Worm (Caenorhabditis elegans) whole organism, L4 larva: Measurements from ENCODE around the gene C50D2.2.

Experiments
- F26F4.8 ChIP-seq: fragments of 200-800 bp; sonication (Bioruptor generic); conservative IDR thresholded peaks from 2 replicates; pipeline ENCODE4 v1.3.6; 2022; ENCODE audit warnings: missing genetic modification characterization, missing compliant biosample characterization
- F37D6.2 ChIP-seq: sonication (generic microtip); optimal IDR thresholded peaks from 2 replicates; lab custom pipeline; 2016; ENCODE audit warnings: mild to moderate bottlenecking, missing genetic modification characterization, missing compliant biosample characterization
- F44E2.7 ChIP-seq: fragments of 200-800 bp; sonication (Bioruptor generic); IDR thresholded peaks from 2 replicates; pipeline ENCODE4 v2.1.2; 2022; ENCODE audit warnings: missing genetic modification characterization, missing compliant biosample characterization
- T26A8.4 ChIP-seq: fragments of 200-800 bp; sonication (Bioruptor generic); IDR thresholded peaks from 2 replicates; pipeline ENCODE4 v1.3.6; 2022; ENCODE audit warnings: missing genetic modification characterization, missing compliant biosample characterization
- Y5F2A.4 ChIP-seq: fragments of 200-800 bp; sonication (Bioruptor generic); optimal IDR thresholded peaks from 2 replicates; lab custom pipeline; 2018; ENCODE audit warnings: mild to moderate bottlenecking, missing genetic modification characterization, missing compliant biosample characterization
- ZK546.5 ChIP-seq, 2 experiments: sonication (generic microtip); optimal IDR thresholded peaks; 2 replicates each; lab custom pipeline; 2017; ENCODE audit warnings: missing biosample characterization in 2 of 2, missing genetic modification characterization in 2 of 2
- aly-2 ChIP-seq: sonication (generic microtip); optimal IDR thresholded peaks from 2 replicates; lab custom pipeline; 2018; ENCODE audit warnings: missing biosample characterization, missing genetic modification characterization
- attf-4 ChIP-seq: sonication (generic microtip); optimal IDR thresholded peaks from 3 replicates; lab custom pipeline; 2017; ENCODE audit warnings: missing biosample characterization, missing genetic modification characterization
- ceh-20 ChIP-seq: fragments of 200-800 bp; sonication (Bioruptor generic); IDR thresholded peaks from 2 replicates; pipeline ENCODE4 v1.3.6; 2022; ENCODE audit warnings: missing genetic modification reagents, missing genetic modification characterization, missing compliant biosample characterization
- ceh-28 ChIP-seq: fragments of 150-350 bp; optimal IDR thresholded peaks from 2 replicates; lab custom pipeline; 2014; ENCODE audit warnings: missing biosample characterization, missing genetic modification reagents, missing genetic modification characterization
- ceh-32 ChIP-seq: sonication (generic microtip); optimal IDR thresholded peaks from 2 replicates; lab custom pipeline; 2016; ENCODE audit warnings: mild to moderate bottlenecking, missing genetic modification characterization, missing compliant biosample characterization; ENCODE audit not compliant: poor library complexity
- ces-1 ChIP-seq: fragments of 150-350 bp; sonication (generic microtip); optimal IDR thresholded peaks from 4 replicates; lab custom pipeline; 2014; ENCODE audit warnings: missing biosample characterization, missing genetic modification reagents, missing genetic modification characterization
- dmd-8 ChIP-seq: fragments of 200-800 bp; sonication (Bioruptor generic); IDR thresholded peaks from 2 replicates; pipeline ENCODE4 v1.3.6; 2022; ENCODE audit warnings: missing genetic modification characterization, missing compliant biosample characterization
- dmd-9 ChIP-seq: fragments of 200-800 bp; sonication (Bioruptor generic); IDR thresholded peaks from 2 replicates; pipeline ENCODE4 v1.3.6; 2022; ENCODE audit warnings: missing genetic modification reagents, missing genetic modification characterization, missing compliant biosample characterization
- fkh-10 ChIP-seq: fragments of 150-350 bp; optimal IDR thresholded peaks from 2 replicates; lab custom pipeline; 2014; ENCODE audit warnings: missing biosample characterization, missing genetic modification reagents, missing genetic modification characterization
- fos-1 ChIP-seq: fragments of 150-350 bp; optimal IDR thresholded peaks from 2 replicates; lab custom pipeline; 2014; ENCODE audit warnings: missing biosample characterization, missing genetic modification characterization
- hif-1 ChIP-seq, 2 experiments: sonication (generic microtip); optimal IDR thresholded peaks; 2 replicates each; lab custom pipeline; 2016 to 2017; ENCODE audit warnings: missing compliant biosample characterization in 2 of 2, missing genetic modification characterization in 2 of 2, missing genetic modification reagents in 2 of 2, missing genotype in 2 of 2, mild to moderate bottlenecking in 1 of 2
- hlh-11 ChIP-seq: fragments of 200-800 bp; sonication (Bioruptor generic); optimal IDR thresholded peaks from 2 replicates; lab custom pipeline; 2018; ENCODE audit warnings: mild to moderate bottlenecking, missing genetic modification characterization, missing compliant biosample characterization
- hlh-30 ChIP-seq: sonication (generic microtip); optimal IDR thresholded peaks from 2 replicates; lab custom pipeline; 2017; ENCODE audit warnings: antibody characterized with exemption, mild to moderate bottlenecking, missing genetic modification characterization, missing compliant biosample characterization; ENCODE audit not compliant: insufficient read depth
- hmg-1.1 ChIP-seq: fragments of 200-800 bp; sonication (Bioruptor generic); IDR thresholded peaks from 2 replicates; pipeline ENCODE4 v1.3.6; 2022; ENCODE audit warnings: missing genetic modification reagents, missing genetic modification characterization, missing compliant biosample characterization
- jun-1 ChIP-seq: fragments of 150-350 bp; optimal IDR thresholded peaks from 2 replicates; lab custom pipeline; 2014; ENCODE audit warnings: missing biosample characterization, missing genetic modification reagents, missing genetic modification characterization
- lim-7 ChIP-seq: fragments of 200-800 bp; sonication (Bioruptor generic); IDR thresholded peaks from 2 replicates; pipeline ENCODE4 v1.3.6; 2022; ENCODE audit warnings: missing genetic modification characterization, missing compliant biosample characterization
- lin-13 ChIP-seq: fragments of 150-350 bp; optimal IDR thresholded peaks from 2 replicates; lab custom pipeline; 2014; ENCODE audit warnings: missing biosample characterization, missing genetic modification reagents, missing genetic modification characterization
- lin-29 ChIP-seq: fragments of 200-800 bp; sonication (Bioruptor generic); IDR thresholded peaks from 2 replicates; pipeline ENCODE4 v1.3.6; 2022; ENCODE audit warnings: missing genetic modification reagents, missing genetic modification characterization, missing compliant biosample characterization
- lin-38 ChIP-seq: fragments of 200-800 bp; sonication (Bioruptor generic); IDR thresholded peaks from 2 replicates; pipeline ENCODE4 v1.3.6; 2022; ENCODE audit warnings: missing genetic modification reagents, missing genetic modification characterization, missing compliant biosample characterization
- lin-39 ChIP-seq: fragments of 150-350 bp; optimal IDR thresholded peaks from 2 replicates; lab custom pipeline; 2014; ENCODE audit warnings: missing biosample characterization, missing genetic modification reagents, missing genetic modification characterization
- lir-3 ChIP-seq: sonication (generic microtip); optimal IDR thresholded peaks from 2 replicates; lab custom pipeline; 2016; ENCODE audit warnings: mild to moderate bottlenecking, missing genetic modification characterization, missing compliant biosample characterization
- lsy-2 ChIP-seq, 2 experiments: fragments of 150-350 bp in 1 of 2; sonication (generic microtip) in 1 of 2; optimal IDR thresholded peaks; 2 replicates each; lab custom pipeline; 2014 to 2017; ENCODE audit warnings: missing biosample characterization in 2 of 2, missing genetic modification characterization in 2 of 2
- madf-9 ChIP-seq: fragments of 200-800 bp; sonication (Bioruptor generic); conservative IDR thresholded peaks from 2 replicates; pipeline ENCODE4 v1.3.6; 2022; ENCODE audit warnings: missing genetic modification reagents, missing genetic modification characterization, missing compliant biosample characterization
- mdl-1 ChIP-seq, 2 experiments: fragments of 150-350 bp in 1 of 2; sonication (generic microtip) in 1 of 2; optimal IDR thresholded peaks; 2 replicates each; lab custom pipeline; 2014 to 2017; ENCODE audit warnings: missing biosample characterization in 2 of 2, missing genetic modification characterization in 2 of 2
- mdt-29 ChIP-seq: fragments of 200-800 bp; sonication (Bioruptor generic); IDR thresholded peaks from 2 replicates; pipeline ENCODE4 v1.3.6; 2022; ENCODE audit warnings: missing genetic modification reagents, missing genetic modification characterization, missing compliant biosample characterization
- mep-1 ChIP-seq: fragments of 150-350 bp; sonication (generic microtip); optimal IDR thresholded peaks from 3 replicates; lab custom pipeline; 2014; ENCODE audit warnings: missing biosample characterization, missing genetic modification characterization
- mxl-2 ChIP-seq: fragments of 200-800 bp; sonication (Bioruptor generic); conservative IDR thresholded peaks from 2 replicates; pipeline ENCODE4 v1.3.6; 2022; ENCODE audit warnings: missing genetic modification reagents, missing genetic modification characterization, missing compliant biosample characterization
- mxl-3 ChIP-seq: fragments of 200-800 bp; sonication (Bioruptor generic); optimal IDR thresholded peaks from 2 replicates; lab custom pipeline; 2018; ENCODE audit warnings: mild to moderate bottlenecking, missing genetic modification characterization, missing compliant biosample characterization
- nhr-111 ChIP-seq: fragments of 200-800 bp; sonication (Bioruptor generic); optimal IDR thresholded peaks from 2 replicates; lab custom pipeline; 2018; ENCODE audit warnings: mild to moderate bottlenecking, missing genetic modification characterization, missing compliant biosample characterization
- nhr-41 ChIP-seq: fragments of 200-800 bp; sonication (Bioruptor generic); IDR thresholded peaks from 2 replicates; pipeline ENCODE4 v1.3.6; 2022; ENCODE audit warnings: missing genetic modification reagents, missing genetic modification characterization, missing compliant biosample characterization
- nhr-6 ChIP-seq: fragments of 150-350 bp; optimal IDR thresholded peaks from 2 replicates; lab custom pipeline; 2014; ENCODE audit warnings: missing biosample characterization, missing genetic modification characterization
- nhr-76 ChIP-seq: fragments of 150-350 bp; optimal IDR thresholded peaks from 2 replicates; lab custom pipeline; 2014; ENCODE audit warnings: missing biosample characterization, missing genetic modification characterization
- php-3 ChIP-seq: fragments of 200-800 bp; sonication (Bioruptor generic); IDR thresholded peaks from 2 replicates; pipeline ENCODE4 v1.3.6; 2022; ENCODE audit warnings: missing genetic modification reagents, missing genetic modification characterization, missing compliant biosample characterization
- rbr-2 ChIP-seq: sonication (generic microtip); optimal IDR thresholded peaks from 2 replicates; lab custom pipeline; 2016; ENCODE audit warnings: missing genotype, missing genetic modification characterization, missing compliant biosample characterization
- saeg-2 ChIP-seq: fragments of 200-800 bp; sonication (Bioruptor generic); IDR thresholded peaks from 2 replicates; pipeline ENCODE4 v1.3.6; 2022; ENCODE audit warnings: missing genetic modification reagents, missing genetic modification characterization, missing compliant biosample characterization
- set-16 ChIP-seq: fragments of 200-800 bp; sonication (Bioruptor generic); IDR thresholded peaks from 2 replicates; pipeline ENCODE4 v1.3.6; 2022; ENCODE audit warnings: missing genetic modification reagents, missing genetic modification characterization, missing compliant biosample characterization
- snpc-1.2 ChIP-seq: fragments of 200-800 bp; sonication (Bioruptor generic); IDR thresholded peaks from 2 replicates; pipeline ENCODE4 v1.3.6; 2022; ENCODE audit warnings: missing genetic modification reagents, missing genetic modification characterization, missing compliant biosample characterization
- spr-1 ChIP-seq: sonication (generic microtip); optimal IDR thresholded peaks from 2 replicates; lab custom pipeline; 2016; ENCODE audit warnings: mild to moderate bottlenecking, missing genetic modification characterization, missing compliant biosample characterization
- spr-3 ChIP-seq: fragments of 200-800 bp; sonication (Bioruptor generic); optimal IDR thresholded peaks from 2 replicates; lab custom pipeline; 2018; ENCODE audit warnings: mild to moderate bottlenecking, missing genetic modification characterization, missing compliant biosample characterization
- tag-97 ChIP-seq: fragments of 200-800 bp; sonication (Bioruptor generic); IDR thresholded peaks from 2 replicates; pipeline ENCODE4 v1.3.6; 2022; ENCODE audit warnings: missing genetic modification characterization, missing compliant biosample characterization
- unc-62 ChIP-seq, 3 experiments: fragments of 150-350 bp in 1 of 3; sonication (generic microtip); optimal IDR thresholded peaks in 2 of 3; peaks in 1 of 3; 1 replicate in 1 of 3; 2 replicates in 2 of 3; lab custom pipeline; 2014 to 2017; ENCODE audit warnings: missing biosample characterization in 3 of 3, missing genetic modification characterization in 3 of 3, missing genetic modification reagents in 3 of 3, missing genotype in 1 of 3
- vab-7 ChIP-seq: fragments of 200-800 bp; sonication (Bioruptor generic); IDR thresholded peaks from 2 replicates; pipeline ENCODE4 v1.3.6; 2022; ENCODE audit warnings: missing genetic modification reagents, missing genetic modification characterization, missing compliant biosample characterization
- zip-2 ChIP-seq: fragments of 150-350 bp; optimal IDR thresholded peaks from 2 replicates; lab custom pipeline; 2014; ENCODE audit warnings: missing biosample characterization, missing genetic modification characterization
- ztf-11 ChIP-seq: fragments of 150-350 bp; optimal IDR thresholded peaks from 2 replicates; lab custom pipeline; 2014; ENCODE audit warnings: missing biosample characterization, missing genetic modification characterization
- ztf-7 ChIP-seq: fragments of 150-350 bp; optimal IDR thresholded peaks from 2 replicates; lab custom pipeline; 2014; ENCODE audit warnings: missing biosample characterization, missing genetic modification characterization

The C50D2.2 gene

DNA sequence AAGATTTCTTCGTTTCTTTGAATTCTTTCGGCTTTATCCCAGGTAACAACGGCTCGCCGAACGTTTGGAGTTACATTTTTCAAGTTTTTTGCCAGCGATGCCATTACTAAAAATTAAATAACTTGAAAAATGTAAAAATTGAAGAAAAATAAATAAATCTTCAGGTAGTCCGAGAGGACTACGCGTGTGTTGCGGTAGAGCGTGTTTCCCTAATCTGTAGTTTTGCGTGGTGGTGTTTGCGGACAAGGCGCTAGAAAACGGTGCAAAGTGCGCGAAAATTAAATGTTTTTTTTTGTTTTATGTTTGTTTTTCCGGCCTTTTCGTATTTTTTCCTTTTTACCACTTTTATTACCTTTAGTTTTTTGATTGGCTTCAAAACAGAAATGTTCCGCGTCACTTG, 46.9 kb downstream of the C50D2.2 start, which contains the start of gene mrpl-28 (continued):
- no peak for TF ChIP-seq aly-2 (tag; lab: Kevin White, UChicago)
- peak in 1 of 2 experiments; percentile 93 for TF ChIP-seq unc-62 (GFP tag; optimal IDR thresholded peaks at IDR 0.05 in 1 of 2; lab: Kevin White, UChicago)
- TF ChIP-seq unc-62 (tag; optimal IDR thresholded peaks at IDR 0.05; lab: Kevin White, UChicago), result no peak
- TF ChIP-seq lin-29 (GFP tag; lab: Robert Waterston, UW), result 0 out of 2 replicates have a peak, but pooled peaks have one; percentile 47
- TF ChIP-seq ztf-11 (tag; lab: Kevin White, UChicago), result no peak
- peak; percentile 48 for TF ChIP-seq ztf-7 (tag; lab: Kevin White, UChicago)
- TF ChIP-seq attf-4, result no peak
- TF ChIP-seq hlh-30, result peak; percentile 81
- no peak for TF ChIP-seq dmd-8 (GFP tag; lab: Robert Waterston, UW)
- TF ChIP-seq mxl-2, result no peak
- TF ChIP-seq fkh-10 (GFP tag; lab: Kevin White, UChicago), result peak; percentile 78
- no peak for TF ChIP-seq fos-1 (tag; lab: Kevin White, UChicago)
- TF ChIP-seq spr-3, result peak; percentile 55
- TF ChIP-seq mdt-29 (GFP tag; lab: Robert Waterston, UW), result no peak
- no peak for TF ChIP-seq ZK546.5 (tag; optimal IDR thresholded peaks at IDR 0.05; lab: Kevin White, UChicago)
- TF ChIP-seq lin-38 (GFP tag; lab: Robert Waterston, UW), result peak; percentile 99
- TF ChIP-seq hmg-1.1 (GFP tag; lab: Robert Waterston, UW), result peak; percentile 71
- TF ChIP-seq ceh-28 (tag; lab: Kevin White, UChicago), result no peak
- no peak for TF ChIP-seq tag-97 (GFP tag; lab: Robert Waterston, UW)
- no peak for TF ChIP-seq set-16
- no peak for TF ChIP-seq lin-39
- peak; percentile 90 for TF ChIP-seq rbr-2
- TF ChIP-seq madf-9, result 0 out of 2 replicates have a peak, but pooled peaks have one; percentile 49
- TF ChIP-seq spr-1 (tag; lab: Kevin White, UChicago), result peak; percentile 71
- no peak for TF ChIP-seq zip-2 (tag; lab: Kevin White, UChicago)
- peak in 1 of 2 experiments; percentile 21 for TF ChIP-seq mdl-1 (tag; optimal IDR thresholded peaks at IDR 0.05; lab: Kevin White, UChicago)
- TF ChIP-seq vab-7, result 0 out of 2 replicates have a peak, but pooled peaks have one; percentile 19
- peak; percentile 59 for TF ChIP-seq nhr-6 (tag; lab: Kevin White, UChicago)
- 0 out of 2 replicates have a peak, but pooled peaks have one; percentile 16 for TF ChIP-seq snpc-1.2 (GFP tag; lab: Robert Waterston, UW)
- no peak for TF ChIP-seq F26F4.8 (GFP tag; lab: Robert Waterston, UW)
- TF ChIP-seq Y5F2A.4, result peak; percentile 9
- no peak for TF ChIP-seq nhr-76 (tag; lab: Kevin White, UChicago)
- TF ChIP-seq nhr-111 (GFP tag; lab: Kevin White, UChicago), result no peak
- peak; percentile 60 to 95 for TF ChIP-seq lsy-2 (tag; optimal IDR thresholded peaks at IDR 0.05; lab: Kevin White, UChicago)
- TF ChIP-seq nhr-41 (GFP tag; lab: Robert Waterston, UW), result no peak
- TF ChIP-seq lin-13, result peak; percentile 87
- TF ChIP-seq ces-1, result peak; percentile 19
- TF ChIP-seq hlh-11 (tag; lab: Kevin White, UChicago), result peak; percentile 81
- no peak for TF ChIP-seq lim-7 (GFP tag; lab: Robert Waterston, UW)
- TF ChIP-seq saeg-2 (GFP tag; lab: Robert Waterston, UW), result no peak
- no peak for TF ChIP-seq F44E2.7
- peak; percentile 89 for TF ChIP-seq mep-1 (tag; lab: Kevin White, UChicago)
- peak; percentile 60 for TF ChIP-seq jun-1
- peak; percentile 45 for TF ChIP-seq ceh-32 (tag; lab: Kevin White, UChicago)
- TF ChIP-seq dmd-9, result no peak
- TF ChIP-seq php-3 (GFP tag; lab: Robert Waterston, UW), result no peak
- TF ChIP-seq ceh-20 (GFP tag; lab: Robert Waterston, UW), result peak; percentile 74
- no peak for TF ChIP-seq lir-3 (tag; lab: Kevin White, UChicago)
- peak; percentile 92 for TF ChIP-seq T26A8.4
- TF ChIP-seq hif-1 (tag; optimal IDR thresholded peaks at IDR 0.05; lab: Kevin White, UChicago), result peak in 1 of 2 experiments; percentile 61
- peak; percentile 74 for TF ChIP-seq F37D6.2 (tag; lab: Kevin White, UChicago)
- peak; percentile 30 for TF ChIP-seq mxl-3
